Fruit fly (Drosophila melanogaster) S2 (cell line): ENCODE data around the gene Cyp4ae1.

Experiments
- CG8478 ChIP-seq: fragments of >200 bp; optimal IDR thresholded peaks from 2 replicates; lab custom pipeline; 2018
- CTCF ChIP-seq, 2 experiments: fragments of >200 bp; optimal IDR thresholded peaks; 2 replicates each; lab custom pipeline; 2018

Cyp4ae1 gene

dm6 chrX:2142935-2143312, 35.9 kb upstream of the Cyp4ae1 start:
- TF ChIP-seq CTCF (optimal IDR thresholded peaks at IDR 0.05; lab: Kevin White, UChicago) (no peak), CG8478 (no peak)

dm6 chrX:2145114-2145513, 33.7 kb upstream of the Cyp4ae1 start, which contains the start of gene Pgd:
Pgd (plus strand) TSS chrX:2145136.
- TF ChIP-seq CG8478 (no peak), CTCF (optimal IDR thresholded peaks at IDR 0.05; lab: Kevin White, UChicago) (no peak)

- TF ChIP-seq CTCF (optimal IDR thresholded peaks at IDR 0.05; lab: Kevin White, UChicago) (no peak), CG8478 (no peak)
These were observed 32.9 kb upstream of the Cyp4ae1 start for dm6 chrX:2145690-2146470.

- TF ChIP-seq CG8478 (no peak), CTCF (optimal IDR thresholded peaks at IDR 0.05; lab: Kevin White, UChicago) (no peak)
These were observed 32.2 kb upstream of the Cyp4ae1 start for dm6 chrX:2146574-2146973.

- TF ChIP-seq CTCF (optimal IDR thresholded peaks at IDR 0.05; lab: Kevin White, UChicago) (no peak), CG8478 (no peak)
These were observed 31.3 kb upstream of the Cyp4ae1 start for dm6 chrX:2147475-2147874.

dm6 chrX:2148671-2149070, 30.1 kb upstream of the Cyp4ae1 start:
- TF ChIP-seq CTCF (optimal IDR thresholded peaks at IDR 0.05; lab: Kevin White, UChicago) (no peak), CG8478 (no peak)

- TF ChIP-seq CTCF (optimal IDR thresholded peaks at IDR 0.05; lab: Kevin White, UChicago) (peak in 1 of 2 experiments; percentile 15), CG8478 (no peak)
These were observed 29.3 kb upstream of the Cyp4ae1 start, which contains the start of gene bcn92 for dm6 chrX:2149478-2149877. bcn92 (minus strand) TSS chrX:2149647.

dm6 chrX:2155868-2156267, 22.9 kb upstream of the Cyp4ae1 start:
- no peak for TF ChIP-seq CG8478
- peak; percentile 11 to 42 for TF ChIP-seq CTCF (optimal IDR thresholded peaks at IDR 0.05; lab: Kevin White, UChicago)

dm6 chrX:2157929-2158610, 20.7 kb upstream of the Cyp4ae1 start:
- TF ChIP-seq CTCF (optimal IDR thresholded peaks at IDR 0.05; lab: Kevin White, UChicago) (no peak), CG8478 (peak; percentile 49)

dm6 chrX:2158668-2159163, 20.1 kb upstream of the Cyp4ae1 start, which contains the start of gene wapl:
wapl (minus strand) TSS chrX:2158983.
- TF ChIP-seq CTCF (optimal IDR thresholded peaks at IDR 0.05; lab: Kevin White, UChicago), result peak; percentile 2 to 35
- TF ChIP-seq CG8478, result no peak

dm6 chrX:2161020-2161419, 17.8 kb upstream of the Cyp4ae1 start:
- no peak for TF ChIP-seq CG8478
- no peak for TF ChIP-seq CTCF (optimal IDR thresholded peaks at IDR 0.05; lab: Kevin White, UChicago)

dm6 chrX:2162130-2162907, 16.5 kb upstream of the Cyp4ae1 start, which contains the start of the genes Cyp4d1 and CG3630:
Cyp4d1 (minus strand) TSS chrX:2162180.
CG3630 (plus strand) TSS chrX:2162196.
- TF ChIP-seq CG8478, result no peak
- TF ChIP-seq CTCF (optimal IDR thresholded peaks at IDR 0.05; lab: Kevin White, UChicago), result no peak

- no peak for TF ChIP-seq CG8478
- no peak for TF ChIP-seq CTCF (optimal IDR thresholded peaks at IDR 0.05; lab: Kevin White, UChicago)
These were observed 15.4 kb upstream of the Cyp4ae1 start for dm6 chrX:2163358-2163757.

- TF ChIP-seq CG8478, result no peak
- TF ChIP-seq CTCF (optimal IDR thresholded peaks at IDR 0.05; lab: Kevin White, UChicago), result no peak
These were observed 13.4 kb upstream of the Cyp4ae1 start for dm6 chrX:2165394-2165793.

dm6 chrX:2166129-2166528, 12.7 kb upstream of the Cyp4ae1 start:
- TF ChIP-seq CTCF (optimal IDR thresholded peaks at IDR 0.05; lab: Kevin White, UChicago) (no peak), CG8478 (no peak)
